Worm (Caenorhabditis elegans): ENCODE measurements around the gene T06C12.9.

Gene T06C12.9

DNA sequence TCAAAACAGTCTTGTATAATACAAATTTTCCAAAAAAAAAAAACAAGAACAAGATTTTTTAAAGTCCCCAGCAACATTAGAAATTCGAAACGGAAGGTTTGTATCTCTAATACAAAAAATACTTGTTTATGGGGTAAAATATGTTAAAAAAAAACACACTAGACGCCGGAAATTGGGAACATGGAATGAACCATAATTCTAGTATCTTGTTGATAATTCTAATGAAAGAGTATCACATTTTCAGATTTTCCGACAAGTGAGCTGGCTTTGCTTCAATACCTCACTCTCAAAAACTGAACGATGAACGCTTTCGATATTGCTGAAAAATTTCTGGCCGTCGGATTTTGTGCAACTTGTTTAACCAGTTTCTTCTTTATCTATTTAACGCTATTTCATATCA, 11.8 kb upstream of the T06C12.9 start, which contains the start of gene str-60:
Gene str-60, plus strand, starts transcription at position 301 of the 400 bp plus-strand sequence.
- TF ChIP-seq B0310.2 (tag; optimal IDR thresholded peaks at IDR 0.05) = no peak
- TF ChIP-seq flt-1 (GFP tag; IDR thresholded peaks at IDR 0.05) = no peak
- TF ChIP-seq tbx-37 (GFP tag; conservative IDR thresholded peaks at IDR 0.05) = no peak
- TF ChIP-seq ceh-36 (tag; optimal IDR thresholded peaks at IDR 0.05) = no peak
- TF ChIP-seq tra-4 (tag; optimal IDR thresholded peaks at IDR 0.05) = no peak
- TF ChIP-seq scrt-1 (GFP tag; IDR thresholded peaks at IDR 0.05) = no peak
- TF ChIP-seq ceh-13 (GFP tag; optimal IDR thresholded peaks at IDR 0.05) = no peak
- no peak for TF ChIP-seq tbx-11 (GFP tag; IDR thresholded peaks at IDR 0.05)
- TF ChIP-seq F13C5.2 (tag; optimal IDR thresholded peaks at IDR 0.05) = no peak
- no peak for TF ChIP-seq ama-1 (optimal IDR thresholded peaks at IDR 0.05)
- TF ChIP-seq hmg-4 (GFP tag; optimal IDR thresholded peaks at IDR 0.05) = no peak
- TF ChIP-seq hnd-1 (tag; optimal IDR thresholded peaks at IDR 0.05) = no peak
- no peak for TF ChIP-seq ets-7 (tag; optimal IDR thresholded peaks at IDR 0.05)
- TF ChIP-seq hmbx-1 (tag; optimal IDR thresholded peaks at IDR 0.05) = no peak
- no peak for TF ChIP-seq aly-1 (tag; optimal IDR thresholded peaks at IDR 0.05)
- TF ChIP-seq pes-1 (GFP tag; IDR thresholded peaks at IDR 0.05) = no peak
- no peak for TF ChIP-seq sea-1 (GFP tag; conservative IDR thresholded peaks at IDR 0.05)

DNA sequence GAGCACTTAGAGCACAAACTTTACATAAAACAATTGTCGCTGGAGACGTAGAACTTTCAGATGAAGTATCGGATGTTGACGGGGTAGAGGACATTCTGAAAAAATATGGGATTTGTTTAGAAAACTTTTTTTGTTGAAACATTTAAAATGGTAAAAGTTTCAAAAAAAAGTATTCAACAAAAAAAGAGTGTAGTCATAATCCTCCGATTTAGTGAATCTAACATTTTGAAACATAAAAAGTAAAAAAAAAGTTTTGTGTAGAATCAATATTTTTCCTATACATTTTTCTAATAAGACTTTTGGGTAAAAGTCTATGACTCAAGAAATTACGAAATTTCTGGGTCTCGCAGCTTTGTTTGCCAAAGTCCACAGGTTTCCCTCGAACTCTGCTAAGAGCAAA, 10.8 kb upstream of the T06C12.9 start, which contains the start of gene nhr-213:
Gene nhr-213, minus strand, starts transcription at position 101 of the 400 bp plus-strand sequence.
- TF ChIP-seq tbx-37 (GFP tag; conservative IDR thresholded peaks at IDR 0.05) (no peak), hnd-1 (tag; optimal IDR thresholded peaks at IDR 0.05) (no peak), hmbx-1 (tag; optimal IDR thresholded peaks at IDR 0.05) (no peak), ceh-13 (GFP tag; optimal IDR thresholded peaks at IDR 0.05) (no peak), tra-4 (tag; optimal IDR thresholded peaks at IDR 0.05) (no peak), pes-1 (GFP tag; IDR thresholded peaks at IDR 0.05) (no peak), flt-1 (GFP tag; IDR thresholded peaks at IDR 0.05) (no peak), ceh-36 (tag; optimal IDR thresholded peaks at IDR 0.05) (no peak), aly-1 (tag; optimal IDR thresholded peaks at IDR 0.05) (no peak), F13C5.2 (tag; optimal IDR thresholded peaks at IDR 0.05) (no peak), tbx-11 (GFP tag; IDR thresholded peaks at IDR 0.05) (no peak)

DNA sequence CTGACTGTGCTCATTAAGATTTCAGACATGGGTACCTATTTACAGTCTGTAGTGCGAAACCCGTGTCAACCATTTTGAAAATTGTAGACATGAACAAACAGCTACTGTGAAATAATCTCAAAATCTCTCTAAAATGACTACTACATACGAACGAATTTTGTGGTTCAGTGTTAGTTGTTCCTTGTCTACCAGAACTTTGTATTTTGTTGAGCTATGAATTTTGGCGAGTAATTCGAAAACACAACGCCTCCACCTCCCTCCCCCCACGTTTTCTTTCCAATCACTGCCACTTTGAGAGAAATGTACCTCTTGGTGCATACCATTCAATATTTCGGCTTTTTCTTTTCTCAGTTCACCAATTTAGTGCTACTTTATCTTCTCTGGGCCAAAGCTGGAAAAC, 6.8 kb upstream of the T06C12.9 start, which contains the start of gene T06C12.11:
Gene T06C12.11, plus strand, starts transcription at position 301 of the 400 bp plus-strand sequence.
- no peak for TF ChIP-seq ceh-36 (tag; optimal IDR thresholded peaks at IDR 0.05)
- TF ChIP-seq ceh-13 (GFP tag; optimal IDR thresholded peaks at IDR 0.05) = no peak
- no peak for TF ChIP-seq B0310.2 (tag; optimal IDR thresholded peaks at IDR 0.05)
- TF ChIP-seq F13C5.2 (tag; optimal IDR thresholded peaks at IDR 0.05) = no peak
- no peak for TF ChIP-seq tra-4 (tag; optimal IDR thresholded peaks at IDR 0.05)
- TF ChIP-seq tbx-11 (GFP tag; IDR thresholded peaks at IDR 0.05) = no peak
- TF ChIP-seq hmbx-1 (tag; optimal IDR thresholded peaks at IDR 0.05) = no peak
- TF ChIP-seq tbx-37 (GFP tag; conservative IDR thresholded peaks at IDR 0.05) = no peak
- no peak for TF ChIP-seq hnd-1 (tag; optimal IDR thresholded peaks at IDR 0.05)
- no peak for TF ChIP-seq hmg-4 (GFP tag; optimal IDR thresholded peaks at IDR 0.05)

ce11 chrV:15891761-15892160, 5.9 kb upstream of the T06C12.9 start, which contains the start of gene T06C12.12:
Gene T06C12.12 (plus strand): TSS chrV:15892061.
- TF ChIP-seq ceh-36 (tag; optimal IDR thresholded peaks at IDR 0.05) = no peak
- TF ChIP-seq hmbx-1 (tag; optimal IDR thresholded peaks at IDR 0.05) = no peak
- no peak for TF ChIP-seq pes-1 (GFP tag; IDR thresholded peaks at IDR 0.05)
- no peak for TF ChIP-seq ets-7 (tag; optimal IDR thresholded peaks at IDR 0.05)
- no peak for TF ChIP-seq aly-1 (tag; optimal IDR thresholded peaks at IDR 0.05)
- TF ChIP-seq F13C5.2 (tag; optimal IDR thresholded peaks at IDR 0.05) = no peak
- no peak for TF ChIP-seq ceh-13 (GFP tag; optimal IDR thresholded peaks at IDR 0.05)
- no peak for TF ChIP-seq hnd-1 (tag; optimal IDR thresholded peaks at IDR 0.05)
- TF ChIP-seq B0310.2 (tag; optimal IDR thresholded peaks at IDR 0.05) = no peak
- TF ChIP-seq flt-1 (GFP tag; IDR thresholded peaks at IDR 0.05) = no peak
- no peak for TF ChIP-seq ama-1 (optimal IDR thresholded peaks at IDR 0.05)
- TF ChIP-seq tbx-11 (GFP tag; IDR thresholded peaks at IDR 0.05) = no peak
- no peak for TF ChIP-seq scrt-1 (GFP tag; IDR thresholded peaks at IDR 0.05)
- no peak for TF ChIP-seq sea-1 (GFP tag; conservative IDR thresholded peaks at IDR 0.05)
- TF ChIP-seq tra-4 (tag; optimal IDR thresholded peaks at IDR 0.05) = no peak
- no peak for TF ChIP-seq tbx-37 (GFP tag; conservative IDR thresholded peaks at IDR 0.05)
- TF ChIP-seq hmg-4 (GFP tag; optimal IDR thresholded peaks at IDR 0.05) = no peak

DNA sequence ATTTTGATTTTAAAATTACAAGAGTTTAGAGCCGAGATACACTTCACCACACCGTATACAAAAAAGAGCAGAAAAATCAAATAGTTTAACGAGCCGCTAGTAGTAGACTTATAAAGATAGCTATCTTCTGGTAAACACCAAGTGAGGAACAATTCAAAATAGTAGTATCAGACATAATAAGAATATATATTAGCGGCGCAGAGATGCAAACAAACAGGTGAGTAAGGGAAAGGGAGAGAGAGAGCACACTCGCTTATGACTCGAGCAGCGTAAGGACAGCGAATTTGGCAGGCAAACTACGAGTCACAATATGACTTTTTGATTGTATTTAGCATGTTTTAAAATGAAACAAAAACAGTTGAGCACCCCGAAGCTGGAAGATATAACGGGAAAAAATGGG, 5.4 kb upstream of the T06C12.9 start:
- TF ChIP-seq hnd-1 (tag; optimal IDR thresholded peaks at IDR 0.05) (no peak), sea-1 (GFP tag; conservative IDR thresholded peaks at IDR 0.05) (no peak), ama-1 (optimal IDR thresholded peaks at IDR 0.05) (no peak), hmg-4 (GFP tag; optimal IDR thresholded peaks at IDR 0.05) (no peak), hmbx-1 (tag; optimal IDR thresholded peaks at IDR 0.05) (no peak), ceh-36 (tag; optimal IDR thresholded peaks at IDR 0.05) (no peak), tbx-37 (GFP tag; conservative IDR thresholded peaks at IDR 0.05) (no peak), pes-1 (GFP tag; IDR thresholded peaks at IDR 0.05) (no peak), B0310.2 (tag; optimal IDR thresholded peaks at IDR 0.05) (no peak), aly-1 (tag; optimal IDR thresholded peaks at IDR 0.05) (no peak), tra-4 (tag; optimal IDR thresholded peaks at IDR 0.05) (no peak), ets-7 (tag; optimal IDR thresholded peaks at IDR 0.05) (no peak), ceh-13 (GFP tag; optimal IDR thresholded peaks at IDR 0.05) (no peak), flt-1 (GFP tag; IDR thresholded peaks at IDR 0.05) (no peak), scrt-1 (GFP tag; IDR thresholded peaks at IDR 0.05) (no peak)

- TF ChIP-seq B0310.2 (tag; optimal IDR thresholded peaks at IDR 0.05) (no peak), aly-1 (tag; optimal IDR thresholded peaks at IDR 0.05) (no peak), ets-7 (tag; optimal IDR thresholded peaks at IDR 0.05) (no peak), scrt-1 (GFP tag; IDR thresholded peaks at IDR 0.05) (no peak), sea-1 (GFP tag; conservative IDR thresholded peaks at IDR 0.05) (no peak), F13C5.2 (tag; optimal IDR thresholded peaks at IDR 0.05) (no peak), tbx-37 (GFP tag; conservative IDR thresholded peaks at IDR 0.05) (no peak), hmg-4 (GFP tag; optimal IDR thresholded peaks at IDR 0.05) (no peak), tbx-11 (GFP tag; IDR thresholded peaks at IDR 0.05) (no peak), flt-1 (GFP tag; IDR thresholded peaks at IDR 0.05) (no peak), tra-4 (tag; optimal IDR thresholded peaks at IDR 0.05) (no peak), pes-1 (GFP tag; IDR thresholded peaks at IDR 0.05) (no peak), hnd-1 (tag; optimal IDR thresholded peaks at IDR 0.05) (no peak), hmbx-1 (tag; optimal IDR thresholded peaks at IDR 0.05) (no peak)
Measured at ce11 chrV:15890115-15890514, 4.2 kb upstream of the T06C12.9 start.

ce11 chrV:15888751-15889150, 2.9 kb upstream of the T06C12.9 start, which contains the start of gene cgt-1:
Gene cgt-1 (minus strand): TSS chrV:15888851.
- TF ChIP-seq ceh-36 (tag; optimal IDR thresholded peaks at IDR 0.05) = no peak
- TF ChIP-seq hmbx-1 (tag; optimal IDR thresholded peaks at IDR 0.05) = no peak
- no peak for TF ChIP-seq tbx-11 (GFP tag; IDR thresholded peaks at IDR 0.05)
- TF ChIP-seq aly-1 (tag; optimal IDR thresholded peaks at IDR 0.05) = no peak
- TF ChIP-seq scrt-1 (GFP tag; IDR thresholded peaks at IDR 0.05) = no peak
- no peak for TF ChIP-seq ama-1 (optimal IDR thresholded peaks at IDR 0.05)
- TF ChIP-seq ceh-13 (GFP tag; optimal IDR thresholded peaks at IDR 0.05) = no peak
- TF ChIP-seq sea-1 (GFP tag; conservative IDR thresholded peaks at IDR 0.05) = no peak
- no peak for TF ChIP-seq tra-4 (tag; optimal IDR thresholded peaks at IDR 0.05)
- no peak for TF ChIP-seq ets-7 (tag; optimal IDR thresholded peaks at IDR 0.05)
- TF ChIP-seq hmg-4 (GFP tag; optimal IDR thresholded peaks at IDR 0.05) = no peak
- no peak for TF ChIP-seq flt-1 (GFP tag; IDR thresholded peaks at IDR 0.05)
- TF ChIP-seq pes-1 (GFP tag; IDR thresholded peaks at IDR 0.05) = no peak
- TF ChIP-seq tbx-37 (GFP tag; conservative IDR thresholded peaks at IDR 0.05) = no peak
- TF ChIP-seq B0310.2 (tag; optimal IDR thresholded peaks at IDR 0.05) = no peak
- TF ChIP-seq F13C5.2 (tag; optimal IDR thresholded peaks at IDR 0.05) = no peak
- no peak for TF ChIP-seq hnd-1 (tag; optimal IDR thresholded peaks at IDR 0.05)
